Worm (Caenorhabditis elegans) whole organism, mixed stage, embryonic: ENCODE measurements around the gene bath-45.

Experiments used
- ceh-83 ChIP-seq: fragments of 200-800 bp; sonication (Bioruptor generic); optimal IDR thresholded peaks from 2 replicates; lab custom pipeline; 2018; ENCODE audit warnings: mild to moderate bottlenecking, missing genetic modification characterization, missing compliant biosample characterization
- ces-1 ChIP-seq: fragments of 150-350 bp; optimal IDR thresholded peaks from 2 replicates; lab custom pipeline; 2014; ENCODE audit warnings: missing biosample characterization, missing genetic modification reagents, missing genetic modification characterization
- elt-1 ChIP-seq: sonication (generic microtip); optimal IDR thresholded peaks from 2 replicates; lab custom pipeline; 2017; ENCODE audit warnings: missing genetic modification characterization, mild to moderate bottlenecking, missing compliant biosample characterization, antibody characterized with exemption, moderate library complexity, borderline replicate concordance; ENCODE audit not compliant: insufficient read depth
- flh-1 ChIP-seq: fragments of 200-800 bp; sonication (Bioruptor generic); optimal IDR thresholded peaks from 2 replicates; lab custom pipeline; 2018; ENCODE audit warnings: mild to moderate bottlenecking, missing genetic modification characterization, moderate library complexity, missing compliant biosample characterization
- mep-1 ChIP-seq: fragments of 150-350 bp; optimal IDR thresholded peaks from 2 replicates; lab custom pipeline; 2017; ENCODE audit warnings: missing biosample characterization, missing genetic modification reagents, missing genetic modification characterization, inconsistent platforms
- mls-2 ChIP-seq: sonication (generic microtip); optimal IDR thresholded peaks from 2 replicates; lab custom pipeline; 2016; ENCODE audit warnings: mild to moderate bottlenecking, missing genetic modification characterization, moderate library complexity, missing compliant biosample characterization
- nhr-28 ChIP-seq: fragments of 150-350 bp; optimal IDR thresholded peaks from 2 replicates; lab custom pipeline; 2014; ENCODE audit warnings: missing biosample characterization, missing genetic modification characterization
- nhr-76 ChIP-seq: sonication (generic microtip); optimal IDR thresholded peaks from 2 replicates; lab custom pipeline; 2017; ENCODE audit warnings: missing biosample characterization, missing genetic modification characterization
- pha-4 ChIP-seq: fragments of 150-350 bp; optimal IDR thresholded peaks from 2 replicates; lab custom pipeline; 2018; ENCODE audit warnings: missing biosample characterization, missing genetic modification reagents, missing genetic modification characterization
- snpc-4 ChIP-seq: fragments of 150-350 bp; optimal IDR thresholded peaks from 2 replicates; lab custom pipeline; 2014; ENCODE audit warnings: missing biosample characterization, missing genetic modification characterization
- unc-120 ChIP-seq: sonication (generic microtip); optimal IDR thresholded peaks from 2 replicates; lab custom pipeline; 2017; ENCODE audit warnings: missing genetic modification characterization, missing compliant biosample characterization; ENCODE audit not compliant: poor library complexity, severe bottlenecking
- unc-62 ChIP-seq: fragments of 150-350 bp; optimal IDR thresholded peaks from 2 replicates; lab custom pipeline; 2014; ENCODE audit warnings: missing biosample characterization, missing genetic modification reagents, missing genetic modification characterization
- ztf-11 ChIP-seq: fragments of 150-350 bp; optimal IDR thresholded peaks from 2 replicates; lab custom pipeline; 2014; ENCODE audit warnings: missing biosample characterization, missing genetic modification characterization

DNA sequence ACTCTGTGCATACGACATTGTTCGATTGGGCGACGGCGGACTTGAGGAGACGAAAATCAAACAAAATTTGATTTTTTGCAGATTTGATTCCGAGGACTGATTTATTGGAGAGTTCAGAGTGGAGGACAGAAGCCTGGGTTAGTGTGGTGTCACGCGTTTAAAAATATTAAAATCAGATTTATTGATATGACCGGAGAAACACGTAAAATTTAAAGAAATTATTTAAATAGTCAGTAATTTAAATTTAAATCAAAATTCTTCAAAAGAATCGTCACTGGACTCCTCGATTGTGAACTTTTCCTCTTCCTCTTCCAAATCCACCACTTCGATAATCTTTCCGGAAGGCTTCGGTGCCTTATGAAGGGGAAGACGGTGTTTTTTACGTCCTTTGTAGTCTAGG is 30.5 kb downstream of the bath-45 start, which contains the start of gene spe-18:
- TF ChIP-seq ces-1 (GFP tag; lab: Kevin White, UChicago): no peak
- TF ChIP-seq pha-4 (tag; lab: Kevin White, UChicago): no peak
- no peak for TF ChIP-seq elt-1
- TF ChIP-seq mls-2: no peak
- TF ChIP-seq flh-1 (GFP tag; lab: Kevin White, UChicago): no peak
- TF ChIP-seq nhr-28 (tag; lab: Kevin White, UChicago): no peak
- no peak for TF ChIP-seq ztf-11 (tag; lab: Kevin White, UChicago)
- no peak for TF ChIP-seq unc-62 (GFP tag; lab: Kevin White, UChicago)
- no peak for TF ChIP-seq mep-1 (tag; lab: Kevin White, UChicago)
- TF ChIP-seq nhr-76 (tag; lab: Kevin White, UChicago): no peak
- TF ChIP-seq ceh-83: no peak
- TF ChIP-seq snpc-4 (tag; lab: Kevin White, UChicago): no peak
- no peak for TF ChIP-seq unc-120 (tag; lab: Kevin White, UChicago)
